Fruit fly (Drosophila melanogaster): ENCODE data around the gene CG3198.
A peak's percentile ranks its signal among the peaks of the same experiment; 100 is the strongest.

The CG3198 gene

DNA sequence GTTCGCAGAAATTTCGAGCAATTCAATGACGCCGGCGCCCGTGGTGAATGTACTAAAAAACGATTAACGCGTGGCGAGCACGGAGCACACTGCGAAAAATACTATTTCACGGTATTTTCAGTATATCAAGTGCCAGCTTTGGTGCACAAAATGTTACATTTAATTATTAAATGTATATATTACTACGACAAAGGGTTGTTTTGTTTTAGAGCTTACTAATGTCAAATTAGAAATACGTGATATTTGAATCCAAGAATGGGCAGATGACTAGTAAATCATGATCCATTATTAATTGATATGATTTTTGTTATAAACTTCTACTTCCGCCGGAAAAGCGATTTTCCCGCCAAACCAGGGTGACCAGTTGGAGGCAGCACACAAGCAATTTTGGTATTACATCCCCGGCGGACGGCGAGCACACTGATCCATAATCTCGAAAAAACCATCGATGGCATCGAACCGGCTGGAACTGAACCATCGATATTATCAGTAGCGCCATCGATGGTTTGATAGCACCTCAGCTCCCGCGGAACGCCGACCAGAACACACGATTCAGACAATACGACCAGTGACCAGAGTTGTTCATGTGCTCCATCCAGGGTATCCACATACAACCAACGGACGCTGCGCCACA is 19.5 kb downstream of the CG3198 start, which contains the start of the genes CG3226 and Cdc7 (continued):
- TF ChIP-seq eg (GFP tag; IDR thresholded peaks at IDR 0.05) (peak; percentile 53; the same call in 1 of the 3 replicates), Ets96B (tag; optimal IDR thresholded peaks at IDR 0.05) (peak; percentile 32), CG3032 (tag; optimal IDR thresholded peaks at IDR 0.05) (peak; percentile 45), CG8319 (GFP tag; optimal IDR thresholded peaks at IDR 0.05) (peak; percentile 55), dsx (GFP tag; optimal IDR thresholded peaks at IDR 0.05; ENCODE audit: poor library complexity, severe bottlenecking) (peak; percentile 33), Lpt (GFP tag; optimal IDR thresholded peaks at IDR 0.05) (peak; percentile 35), CG11762 (GFP tag; optimal IDR thresholded peaks at IDR 0.05; ENCODE audit: insufficient read depth) (peak; percentile 32), vri (GFP tag; optimal IDR thresholded peaks at IDR 0.05) (peak; percentile 59), Sox102F (GFP tag; optimal IDR thresholded peaks at IDR 0.05) (peak; percentile 68), Met (GFP tag; optimal IDR thresholded peaks at IDR 0.05) (peak; percentile 72), CG1621 (tag; optimal IDR thresholded peaks at IDR 0.05) (peak; percentile 51), CG31627 (GFP tag; optimal IDR thresholded peaks at IDR 0.05) (peak; percentile 50), fd59A (GFP tag; optimal IDR thresholded peaks at IDR 0.05) (peak; percentile 35), achi (GFP tag; optimal IDR thresholded peaks at IDR 0.05) (peak; percentile 64), pdm3 (GFP tag; optimal IDR thresholded peaks at IDR 0.05) (peak; percentile 69), lz (GFP tag; optimal IDR thresholded peaks at IDR 0.05) (peak; percentile 50), Hr39 (GFP tag; optimal IDR thresholded peaks at IDR 0.05) (peak; percentile 30), acj6 (GFP tag; optimal IDR thresholded peaks at IDR 0.05) (peak; percentile 67), CG32006 (GFP tag; optimal IDR thresholded peaks at IDR 0.05) (peak; percentile 42), CG7368 (GFP tag; optimal IDR thresholded peaks at IDR 0.05) (peak; percentile 60), topi (GFP tag; optimal IDR thresholded peaks at IDR 0.05) (peak; percentile 70), Sox14 (GFP tag; optimal IDR thresholded peaks at IDR 0.05) (peak; percentile 53)

DNA sequence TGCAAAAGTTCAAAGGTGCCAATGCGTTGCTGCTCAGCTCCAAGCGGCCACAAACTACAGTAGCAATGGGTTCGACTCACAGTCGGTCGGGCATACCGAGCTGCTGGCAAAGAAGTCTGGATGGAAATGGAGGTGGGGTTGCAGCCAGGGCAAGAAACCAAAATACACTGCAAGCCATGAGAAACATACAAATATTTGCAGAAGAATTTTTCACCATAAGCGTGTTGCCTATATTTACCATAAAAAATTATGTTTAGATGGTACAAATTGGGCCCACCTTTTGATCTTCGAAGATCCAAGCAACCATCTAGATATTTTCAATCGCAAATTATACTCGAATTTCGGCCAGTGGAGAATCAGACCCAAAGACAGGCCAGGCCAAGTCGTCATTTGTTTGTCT is 26.9 kb downstream of the CG3198 start:
- TF ChIP-seq CG7368 (GFP tag; optimal IDR thresholded peaks at IDR 0.05) (no peak), Gug (GFP tag; IDR thresholded peaks at IDR 0.05) (no peak), topi (GFP tag; optimal IDR thresholded peaks at IDR 0.05) (no peak), svp (GFP tag) (peak; percentile 64), dsx (GFP tag; optimal IDR thresholded peaks at IDR 0.05; ENCODE audit: poor library complexity, severe bottlenecking) (peak; percentile 1), CG32006 (GFP tag; optimal IDR thresholded peaks at IDR 0.05) (peak; percentile 37), vri (GFP tag; optimal IDR thresholded peaks at IDR 0.05) (no peak), Eip78C (GFP tag) (peak; percentile 73), CG8119 (GFP tag; IDR thresholded peaks at IDR 0.05) (peak; percentile 26; the same call in 1 of the 3 replicates), salr (GFP tag; optimal IDR thresholded peaks at IDR 0.05) (peak in 1 of 2 experiments; percentile 6), CG3032 (tag; optimal IDR thresholded peaks at IDR 0.05) (peak; percentile 10), CG15336 (GFP tag; IDR thresholded peaks at IDR 0.05) (peak; percentile 42; the same call in 1 of the 2 replicates), CG11902 (GFP tag; optimal IDR thresholded peaks at IDR 0.05) (no peak), acj6 (GFP tag; optimal IDR thresholded peaks at IDR 0.05) (peak; percentile 26), CG9139 (GFP tag; optimal IDR thresholded peaks at IDR 0.05) (no peak), Hr39 (GFP tag; optimal IDR thresholded peaks at IDR 0.05) (no peak), CG31627 (GFP tag; optimal IDR thresholded peaks at IDR 0.05) (peak; percentile 13), CG6163 (GFP tag; IDR thresholded peaks at IDR 0.05) (0 out of 3 replicates have a peak, but pooled peaks have one; percentile 28), CG1621 (tag; optimal IDR thresholded peaks at IDR 0.05) (no peak), Hr38 (GFP tag; optimal IDR thresholded peaks at IDR 0.05) (no peak), Lpt (GFP tag; optimal IDR thresholded peaks at IDR 0.05) (peak; percentile 9), spab (GFP tag; optimal IDR thresholded peaks at IDR 0.05) (no peak), fkh (GFP tag; optimal IDR thresholded peaks at IDR 0.05) (no peak), Ets96B (tag; optimal IDR thresholded peaks at IDR 0.05) (peak; percentile 3), Sox102F (GFP tag; optimal IDR thresholded peaks at IDR 0.05) (no peak), ss (GFP tag; optimal IDR thresholded peaks at IDR 0.05) (peak in 1 of 2 experiments; percentile 21), esn (GFP tag; optimal IDR thresholded peaks at IDR 0.05) (peak; percentile 12), Hr4 (GFP tag; optimal IDR thresholded peaks at IDR 0.05) (peak; percentile 13), OdsH (GFP tag; optimal IDR thresholded peaks at IDR 0.05) (peak; percentile 4), Eip93F (GFP tag; optimal IDR thresholded peaks at IDR 0.05) (no peak), Eip75B (GFP tag; optimal IDR thresholded peaks at IDR 0.05) (no peak), CG6276 (GFP tag; optimal IDR thresholded peaks at IDR 0.05) (no peak), CG3919 (GFP tag; optimal IDR thresholded peaks at IDR 0.05) (peak; percentile 9), Smox (GFP tag; optimal IDR thresholded peaks at IDR 0.05) (peak; percentile 24), achi (GFP tag; optimal IDR thresholded peaks at IDR 0.05) (peak; percentile 31), Sox14 (GFP tag; optimal IDR thresholded peaks at IDR 0.05) (peak; percentile 18), CG6792 (GFP tag; optimal IDR thresholded peaks at IDR 0.05) (peak; percentile 5), CG10631 (GFP tag; optimal IDR thresholded peaks at IDR 0.05) (peak; percentile 25), pdm3 (GFP tag; optimal IDR thresholded peaks at IDR 0.05) (no peak), CG6808 (GFP tag; optimal IDR thresholded peaks at IDR 0.05) (no peak)

Data from whole organism, prepupa.